Worm (Caenorhabditis elegans): ENCODE data around the gene C42D4.18.

DNA sequence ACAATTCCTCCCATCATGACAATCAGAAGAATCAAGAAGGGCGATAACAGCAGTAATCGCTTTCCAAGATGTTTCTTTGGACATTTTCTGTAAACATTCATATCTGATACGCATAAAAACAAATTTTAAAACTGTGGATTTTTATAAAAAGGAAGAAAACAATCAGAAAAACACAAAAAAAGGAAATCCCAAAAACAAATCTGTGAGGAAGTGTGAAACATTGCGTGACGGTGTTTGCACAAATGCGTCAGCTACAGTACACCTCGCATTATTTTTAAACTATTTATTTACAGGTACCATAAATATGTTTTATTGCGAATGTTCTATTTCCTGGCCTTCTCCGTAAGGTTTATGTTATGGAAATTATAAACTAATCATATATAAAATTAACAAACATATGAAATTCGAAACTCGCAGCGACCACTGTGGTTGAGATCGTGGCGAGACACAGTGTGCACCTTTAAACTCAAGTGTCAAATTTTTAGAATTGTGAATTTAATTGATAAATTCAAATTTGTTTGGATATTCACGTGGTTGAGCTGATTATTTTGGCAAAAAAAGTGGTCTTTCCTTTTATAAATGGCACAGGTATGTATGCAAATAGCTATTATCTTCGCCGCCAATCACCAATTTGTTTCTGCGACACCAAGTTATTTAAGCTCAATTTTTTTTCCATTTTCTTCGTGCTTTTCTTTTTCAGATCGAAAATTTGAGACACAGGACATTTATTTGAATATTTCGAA is 45.1 kb upstream of the C42D4.18 start, which contains the start of the genes C34D4.10 and str-48:
- TF ChIP-seq ama-1 (optimal IDR thresholded peaks at IDR 0.05) (no peak), hmg-4 (GFP tag; optimal IDR thresholded peaks at IDR 0.05) (no peak), sea-1 (GFP tag; conservative IDR thresholded peaks at IDR 0.05) (no peak), scrt-1 (GFP tag; IDR thresholded peaks at IDR 0.05) (no peak), hnd-1 (tag; optimal IDR thresholded peaks at IDR 0.05) (no peak), aly-1 (tag; optimal IDR thresholded peaks at IDR 0.05) (no peak), flt-1 (GFP tag; IDR thresholded peaks at IDR 0.05) (no peak), tra-4 (tag; optimal IDR thresholded peaks at IDR 0.05) (no peak), B0310.2 (tag; optimal IDR thresholded peaks at IDR 0.05) (no peak), F13C5.2 (tag; optimal IDR thresholded peaks at IDR 0.05) (no peak)
